Fruit fly (Drosophila melanogaster) whole organism, embryonic: ENCODE measurements around the gene CG15741.

Experiments used
- B-H2 ChIP-seq: fragments of 200-800 bp; sonication (Bioruptor generic); optimal IDR thresholded peaks from 2 replicates; lab custom pipeline; 2018; ENCODE audit warnings: missing biosample characterization, mild to moderate bottlenecking, missing genetic modification characterization
- BEAF-32 ChIP-seq: fragments of 200-800 bp; sonication (Bioruptor generic); optimal IDR thresholded peaks from 3 replicates; lab custom pipeline; 2017; ENCODE audit warnings: missing biosample characterization, missing genetic modification characterization, mild to moderate bottlenecking, moderate library complexity, missing genetic modification reagents
- CG10147 ChIP-seq: fragments of 200-800 bp; sonication (Bioruptor generic); optimal IDR thresholded peaks from 2 replicates; lab custom pipeline; 2019; ENCODE audit warnings: missing biosample characterization, mild to moderate bottlenecking, missing genetic modification characterization, moderate library complexity
- CG10321 ChIP-seq: fragments of 200-800 bp; sonication (Bioruptor generic); IDR thresholded peaks from 2 replicates; pipeline ENCODE4 v1.3.6; 2022; ENCODE audit warnings: missing biosample characterization, missing genetic modification characterization
- CG11560 ChIP-seq: fragments of 200-800 bp; sonication (Bioruptor generic); IDR thresholded peaks from 3 replicates; pipeline ENCODE4 v1.3.6; 2022; ENCODE audit warnings: missing biosample characterization, missing genetic modification characterization
- CG12104 ChIP-seq: fragments of 200-800 bp; sonication (Bioruptor generic); optimal IDR thresholded peaks from 3 replicates; lab custom pipeline; 2016; ENCODE audit warnings: missing biosample characterization, missing genetic modification characterization
- CG12236 ChIP-seq: fragments of 200-800 bp; sonication (Bioruptor generic); optimal IDR thresholded peaks from 2 replicates; lab custom pipeline; 2016; ENCODE audit warnings: missing biosample characterization, missing genetic modification characterization
- CG12391 ChIP-seq: fragments of 200-800 bp; sonication (Bioruptor generic); optimal IDR thresholded peaks from 3 replicates; lab custom pipeline; 2018; ENCODE audit warnings: missing biosample characterization, mild to moderate bottlenecking, missing genetic modification characterization, moderate library complexity
- CG14965 ChIP-seq: fragments of 200-800 bp; sonication (Bioruptor generic); optimal IDR thresholded peaks from 2 replicates; lab custom pipeline; 2016; ENCODE audit warnings: missing biosample characterization, missing genetic modification characterization, borderline replicate concordance
- CG15514 ChIP-seq: fragments of 200-800 bp; sonication (Bioruptor generic); optimal IDR thresholded peaks from 3 replicates; lab custom pipeline; 2017; ENCODE audit warnings: missing biosample characterization, missing genetic modification characterization, mild to moderate bottlenecking, moderate library complexity, missing genetic modification reagents
- CG15696 ChIP-seq: fragments of 200-800 bp; sonication (Bioruptor generic); optimal IDR thresholded peaks from 2 replicates; lab custom pipeline; 2019; ENCODE audit warnings: missing biosample characterization, mild to moderate bottlenecking, missing genetic modification characterization, moderate library complexity
- CG1603 ChIP-seq: fragments of 200-800 bp; sonication (Bioruptor generic); optimal IDR thresholded peaks from 2 replicates; lab custom pipeline; 2019; ENCODE audit warnings: missing biosample characterization, mild to moderate bottlenecking, missing genetic modification characterization, moderate library complexity
- CG17612 ChIP-seq: fragments of 200-800 bp; sonication (Bioruptor generic); IDR thresholded peaks from 2 replicates; pipeline ENCODE4 v1.3.6; 2022; ENCODE audit warnings: missing biosample characterization, missing genetic modification characterization
- CG18262 ChIP-seq: fragments of 200-800 bp; optimal IDR thresholded peaks from 3 replicates; lab custom pipeline; 2019; ENCODE audit warnings: missing biosample characterization, mild to moderate bottlenecking, missing genetic modification characterization, moderate library complexity
- CG30431 ChIP-seq: fragments of 200-800 bp; sonication (Bioruptor generic); optimal IDR thresholded peaks from 2 replicates; lab custom pipeline; 2017; ENCODE audit warnings: missing biosample characterization, missing genetic modification characterization
- CG31224 ChIP-seq: fragments of 200-800 bp; sonication (Bioruptor generic); IDR thresholded peaks from 2 replicates; pipeline ENCODE4 v1.3.6; 2022; ENCODE audit warnings: missing biosample characterization, missing genetic modification characterization
- CG3163 ChIP-seq: fragments of 200-800 bp; sonication (Bioruptor generic); optimal IDR thresholded peaks from 3 replicates; lab custom pipeline; 2016; ENCODE audit warnings: missing biosample characterization, missing genetic modification characterization
- CG32772 ChIP-seq: fragments of 200-800 bp; sonication (Bioruptor generic); IDR thresholded peaks from 2 replicates; pipeline ENCODE4 v1.3.6; 2022; ENCODE audit warnings: missing biosample characterization, missing genetic modification characterization
- CG4282 ChIP-seq: fragments of 200-800 bp; sonication (Bioruptor generic); optimal IDR thresholded peaks from 2 replicates; lab custom pipeline; 2016; ENCODE audit warnings: missing biosample characterization, missing genetic modification characterization
- CG4360 ChIP-seq: fragments of 200-800 bp; sonication (Bioruptor generic); IDR thresholded peaks from 2 replicates; pipeline ENCODE4 v1.3.6; 2022; ENCODE audit warnings: missing biosample characterization, missing genetic modification characterization
- CG4820 ChIP-seq: fragments of 200-800 bp; sonication (Bioruptor generic); optimal IDR thresholded peaks from 3 replicates; lab custom pipeline; 2016; ENCODE audit warnings: missing biosample characterization, missing genetic modification characterization
- CG6683 ChIP-seq: fragments of 200-800 bp; sonication (Bioruptor generic); optimal IDR thresholded peaks from 2 replicates; lab custom pipeline; 2017; ENCODE audit warnings: missing biosample characterization, mild to moderate bottlenecking, missing genetic modification characterization, missing genetic modification reagents
- CG6689 ChIP-seq: fragments of 200-800 bp; sonication (Bioruptor generic); IDR thresholded peaks from 2 replicates; pipeline ENCODE4 v1.3.6; 2022; ENCODE audit warnings: missing biosample characterization, missing genetic modification characterization
- CG6854 ChIP-seq: fragments of 200-800 bp; sonication (Bioruptor generic); optimal IDR thresholded peaks from 3 replicates; lab custom pipeline; 2017; ENCODE audit warnings: missing biosample characterization, mild to moderate bottlenecking, missing genetic modification characterization
- CG8089 ChIP-seq: fragments of 200-800 bp; sonication (Bioruptor generic); optimal IDR thresholded peaks from 3 replicates; lab custom pipeline; 2016; ENCODE audit warnings: missing biosample characterization, missing genetic modification characterization
- CG8281 ChIP-seq: fragments of 200-800 bp; sonication (Bioruptor generic); optimal IDR thresholded peaks from 2 replicates; lab custom pipeline; 2018; ENCODE audit warnings: missing biosample characterization, mild to moderate bottlenecking, missing genetic modification characterization, moderate library complexity
- CG8290 ChIP-seq, 3 experiments: fragments of 200-800 bp; sonication (Bioruptor generic); optimal IDR thresholded peaks; 2 replicates each; lab custom pipeline; 2016 to 2019; ENCODE audit warnings: missing biosample characterization in 3 of 3, missing genetic modification characterization in 3 of 3, mild to moderate bottlenecking in 2 of 3, moderate library complexity in 1 of 3
- CG8359 ChIP-seq: fragments of 200-800 bp; sonication (Bioruptor generic); optimal IDR thresholded peaks from 2 replicates; lab custom pipeline; 2017; ENCODE audit warnings: missing biosample characterization, mild to moderate bottlenecking, missing genetic modification characterization, borderline replicate concordance
- CG8944 ChIP-seq: fragments of 200-800 bp; sonication (Bioruptor generic); optimal IDR thresholded peaks from 3 replicates; lab custom pipeline; 2016; ENCODE audit warnings: missing biosample characterization, missing genetic modification characterization
- Dip3 ChIP-seq: fragments of 200-800 bp; sonication (Bioruptor generic); optimal IDR thresholded peaks from 3 replicates; lab custom pipeline; 2016; ENCODE audit warnings: missing biosample characterization, missing genetic modification characterization
- Doc2 ChIP-seq: fragments of 200-800 bp; sonication (Bioruptor generic); IDR thresholded peaks from 2 replicates; pipeline ENCODE4 v1.3.6; 2022; ENCODE audit warnings: missing biosample characterization, missing genetic modification characterization
- E2f2 ChIP-seq: fragments of 200-800 bp; sonication (Bioruptor generic); IDR thresholded peaks from 2 replicates; pipeline ENCODE4 v1.3.6; 2022; ENCODE audit warnings: missing biosample characterization, missing genetic modification characterization
- Jarid2 ChIP-seq: fragments of 200-800 bp; sonication (Bioruptor generic); optimal IDR thresholded peaks from 3 replicates; lab custom pipeline; 2017; ENCODE audit warnings: mild to moderate bottlenecking, missing biosample characterization, missing genetic modification reagents, missing genetic modification characterization
- Kr ChIP-seq: fragments of 200-800 bp; sonication (Bioruptor generic); optimal IDR thresholded peaks from 2 replicates; lab custom pipeline; 2017; ENCODE audit warnings: missing biosample characterization, mild to moderate bottlenecking, missing genetic modification characterization
- MESR4 ChIP-seq: fragments of 200-800 bp; sonication (Bioruptor generic); optimal IDR thresholded peaks from 2 replicates; lab custom pipeline; 2018; ENCODE audit warnings: missing biosample characterization, mild to moderate bottlenecking, missing genetic modification characterization, moderate library complexity
- Side ChIP-seq: fragments of 200-800 bp; sonication (Bioruptor generic); optimal IDR thresholded peaks from 2 replicates; lab custom pipeline; 2016; ENCODE audit warnings: missing biosample characterization, missing genetic modification characterization
- bbx ChIP-seq: fragments of 200-800 bp; sonication (Bioruptor generic); IDR thresholded peaks from 2 replicates; pipeline ENCODE4 v1.3.6; 2022; ENCODE audit warnings: missing biosample characterization, missing genetic modification characterization; ENCODE audit not compliant: partially characterized antibody
- cato ChIP-seq: fragments of 200-800 bp; sonication (Bioruptor generic); optimal IDR thresholded peaks from 2 replicates; lab custom pipeline; 2016; ENCODE audit warnings: missing biosample characterization, missing genetic modification characterization, borderline replicate concordance
- chinmo ChIP-seq: fragments of 200-800 bp; sonication (Bioruptor generic); IDR thresholded peaks from 4 replicates; pipeline ENCODE4 v1.3.6; 2022; ENCODE audit warnings: missing biosample characterization, missing genetic modification characterization; ENCODE audit not compliant: partially characterized antibody
- chn ChIP-seq: fragments of 200-800 bp; sonication (Bioruptor generic); optimal IDR thresholded peaks from 2 replicates; lab custom pipeline; 2016; ENCODE audit warnings: missing biosample characterization, missing genetic modification characterization
- crc ChIP-seq: fragments of 200-800 bp; sonication (Bioruptor generic); optimal IDR thresholded peaks from 2 replicates; lab custom pipeline; 2016; ENCODE audit warnings: missing biosample characterization, missing genetic modification characterization
- croc ChIP-seq: fragments of 200-800 bp; sonication (Bioruptor generic); conservative IDR thresholded peaks from 3 replicates; pipeline ENCODE4 v1.3.6; 2022; ENCODE audit warnings: missing biosample characterization, missing genetic modification characterization
- fu2 ChIP-seq: fragments of 200-800 bp; sonication (Bioruptor generic); optimal IDR thresholded peaks from 2 replicates; lab custom pipeline; 2016; ENCODE audit warnings: missing biosample characterization, missing genetic modification characterization
- lbe ChIP-seq: fragments of 200-800 bp; sonication (Bioruptor generic); optimal IDR thresholded peaks from 2 replicates; lab custom pipeline; 2016; ENCODE audit warnings: missing biosample characterization, mild to moderate bottlenecking, missing genetic modification characterization
- pita ChIP-seq: fragments of 200-800 bp; sonication (Bioruptor generic); optimal IDR thresholded peaks from 2 replicates; lab custom pipeline; 2017; ENCODE audit warnings: missing biosample characterization, mild to moderate bottlenecking, missing genetic modification characterization
- pum ChIP-seq: fragments of 200-800 bp; sonication (Bioruptor generic); optimal IDR thresholded peaks from 2 replicates; lab custom pipeline; 2016; ENCODE audit warnings: missing biosample characterization, missing genetic modification characterization
- sens ChIP-seq: fragments of 200-800 bp; sonication (Bioruptor generic); peaks from one replicate; lab custom pipeline; 2016; ENCODE audit warnings: missing biosample characterization, missing genetic modification characterization
- sqz ChIP-seq: fragments of 200-800 bp; sonication (Bioruptor generic); optimal IDR thresholded peaks from 3 replicates; lab custom pipeline; 2018; ENCODE audit warnings: missing biosample characterization, mild to moderate bottlenecking, missing genetic modification characterization
- tna ChIP-seq: fragments of 200-800 bp; sonication (Bioruptor generic); IDR thresholded peaks from 2 replicates; pipeline ENCODE4 v1.3.6; 2022; ENCODE audit warnings: missing biosample characterization, missing genetic modification characterization; ENCODE audit not compliant: partially characterized antibody
- tup ChIP-seq: fragments of 200-800 bp; sonication (Bioruptor generic); optimal IDR thresholded peaks from 2 replicates; lab custom pipeline; 2016; ENCODE audit warnings: missing biosample characterization, mild to moderate bottlenecking, missing genetic modification characterization, moderate library complexity

The CG15741 gene

DNA sequence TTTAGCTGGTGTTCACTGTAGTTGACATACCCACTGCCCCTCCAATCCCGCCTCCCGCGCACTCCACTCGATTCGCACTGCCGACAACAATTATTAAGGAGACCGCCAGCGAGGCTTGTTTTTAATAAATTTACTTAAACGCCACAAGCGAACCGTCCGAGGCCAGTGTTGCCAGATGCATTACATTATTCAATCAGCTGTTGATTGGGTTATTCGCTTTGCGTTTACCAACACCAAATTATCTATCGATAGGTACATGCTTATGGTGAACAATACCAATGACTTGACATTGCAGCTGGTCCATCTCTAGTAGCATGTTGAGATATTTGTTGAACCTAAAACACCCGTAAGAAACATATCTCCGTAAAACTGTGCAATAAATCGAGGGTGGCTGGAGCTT is 49.1 kb upstream of the CG15741 start, which contains the start of the genes CG10353 and SelG (continued):
- peak; percentile 86 for TF ChIP-seq bbx (GFP tag; lab: Robert Waterston, UW)
- TF ChIP-seq tna (GFP tag; lab: Robert Waterston, UW), result peak; percentile 65
- no peak for TF ChIP-seq cato (GFP tag; lab: Kevin White, UChicago)
- TF ChIP-seq CG4282 (GFP tag; lab: Kevin White, UChicago), result no peak
- no peak for TF ChIP-seq CG32772 (GFP tag; lab: Robert Waterston, UW)
- TF ChIP-seq CG8359, result no peak
- no peak for TF ChIP-seq croc (GFP tag; lab: Robert Waterston, UW)
- TF ChIP-seq chn (GFP tag; lab: Kevin White, UChicago), result peak; percentile 30
- TF ChIP-seq CG15696, result no peak
- peak; percentile 10 for TF ChIP-seq tup
- TF ChIP-seq fu2 (GFP tag; lab: Kevin White, UChicago), result no peak
- peak; percentile 48 for TF ChIP-seq CG8290 (GFP tag; optimal IDR thresholded peaks at IDR 0.05; lab: Kevin White, UChicago)
- peak in 1 of 2 experiments; percentile 85 for TF ChIP-seq CG8290 (tag; optimal IDR thresholded peaks at IDR 0.05; lab: Kevin White, UChicago)
- TF ChIP-seq CG14965 (GFP tag; lab: Kevin White, UChicago), result no peak
- TF ChIP-seq CG17612 (GFP tag; lab: Robert Waterston, UW), result no peak
- TF ChIP-seq CG10147 (GFP tag; lab: Kevin White, UChicago), result no peak
- TF ChIP-seq CG8089, result no peak
- peak; percentile 14 for TF ChIP-seq Jarid2 (GFP tag; lab: Kevin White, UChicago)
- no peak for TF ChIP-seq CG6683 (GFP tag; lab: Kevin White, UChicago)
- TF ChIP-seq CG12104 (GFP tag; lab: Kevin White, UChicago), result no peak
- no peak for TF ChIP-seq CG30431 (GFP tag; lab: Kevin White, UChicago)
- no peak for TF ChIP-seq CG11560 (tag; lab: Robert Waterston, UW)
- peak; percentile 87 for TF ChIP-seq B-H2 (GFP tag; lab: Kevin White, UChicago)
- TF ChIP-seq crc, result no peak
- no peak for TF ChIP-seq CG6689 (GFP tag; lab: Robert Waterston, UW)
- TF ChIP-seq CG3163 (GFP tag; lab: Kevin White, UChicago), result peak; percentile 27
- no peak for TF ChIP-seq CG10321
- TF ChIP-seq BEAF-32 (GFP tag; lab: Kevin White, UChicago), result peak; percentile 86
- peak; percentile 74; the same call in 2 of the 4 replicates for TF ChIP-seq chinmo (GFP tag; lab: Robert Waterston, UW)
- TF ChIP-seq CG4820 (GFP tag; lab: Kevin White, UChicago), result no peak
- TF ChIP-seq MESR4, result peak; percentile 81
- TF ChIP-seq CG6854 (GFP tag; lab: Kevin White, UChicago), result no peak
- TF ChIP-seq sqz, result peak; percentile 21
- peak; percentile 80 for TF ChIP-seq CG1603 (tag; lab: Kevin White, UChicago)
- peak; percentile 21 for TF ChIP-seq pum (GFP tag; lab: Kevin White, UChicago)
- peak; percentile 77 for TF ChIP-seq CG15514 (GFP tag; lab: Kevin White, UChicago)
- TF ChIP-seq Kr (GFP tag; lab: Kevin White, UChicago), result no peak
- TF ChIP-seq CG12236 (GFP tag; lab: Kevin White, UChicago), result no peak
- TF ChIP-seq CG8281 (tag; lab: Kevin White, UChicago), result no peak
- TF ChIP-seq E2f2 (GFP tag; lab: Robert Waterston, UW), result peak; percentile 46; the same call in 1 of the 2 replicates
- peak; percentile 40 for TF ChIP-seq CG12391
- no peak for TF ChIP-seq CG4360 (GFP tag; lab: Robert Waterston, UW)
- peak; percentile 46 for TF ChIP-seq CG8944 (GFP tag; lab: Kevin White, UChicago)
- TF ChIP-seq pita (GFP tag; lab: Kevin White, UChicago), result no peak
- TF ChIP-seq Side, result peak; percentile 29
- peak; percentile 44 for TF ChIP-seq Dip3
- no peak for TF ChIP-seq CG31224
- TF ChIP-seq sens (GFP tag; lab: Kevin White, UChicago), result peak; percentile 85
- TF ChIP-seq Doc2, result no peak
- peak; percentile 18 for TF ChIP-seq CG18262 (tag; lab: Kevin White, UChicago)
- peak; percentile 31 for TF ChIP-seq lbe
